Worm (Caenorhabditis elegans): ENCODE results near the gene F28C10.1.

DNA sequence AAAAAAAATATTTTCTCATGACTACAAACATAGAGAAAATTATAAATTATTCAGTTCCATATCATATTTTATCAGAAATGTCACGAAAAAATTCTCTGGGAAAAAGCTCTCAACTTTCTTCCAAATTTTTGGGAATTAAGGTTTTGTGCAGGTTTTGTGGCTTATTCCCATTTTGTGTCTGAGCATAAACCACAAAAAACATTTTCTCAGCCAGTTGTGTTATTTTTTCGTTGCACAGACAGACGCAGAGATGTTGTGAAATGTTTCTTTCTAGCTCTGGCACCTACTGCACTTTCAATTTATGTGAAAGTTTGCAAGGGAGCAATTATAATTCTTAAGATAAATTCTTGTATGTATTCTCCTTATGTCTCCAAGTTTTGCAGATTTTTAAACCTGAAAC lies 32.2 kb downstream of the F28C10.1 start:
- TF ChIP-seq ztf-11 (tag; optimal IDR thresholded peaks at IDR 0.05) (no peak), ZK546.5 (tag; optimal IDR thresholded peaks at IDR 0.05) (no peak), nhr-11 (tag; optimal IDR thresholded peaks at IDR 0.05) (no peak), ceh-82 (tag; optimal IDR thresholded peaks at IDR 0.05) (no peak)
